Worm (Caenorhabditis elegans) whole organism, L4/young adult: Measurements from ENCODE around the gene ilkp-1.

Experiments
- W03F9.2 ChIP-seq: fragments of 150-350 bp; optimal IDR thresholded peaks from 2 replicates; lab custom pipeline; 2014; ENCODE audit warnings: missing biosample characterization, missing genetic modification characterization
- dao-5 ChIP-seq: sonication (generic microtip); optimal IDR thresholded peaks from 2 replicates; lab custom pipeline; 2016; ENCODE audit warnings: missing genotype, missing genetic modification characterization, moderate library complexity, missing compliant biosample characterization
- him-1 ChIP-seq: sonication (generic microtip); optimal IDR thresholded peaks from 2 replicates; lab custom pipeline; 2016; ENCODE audit warnings: missing genotype, missing genetic modification reagents, missing genetic modification characterization, missing compliant biosample characterization

Gene ilkp-1

ce11 chrII:11064191-11064695, 14.2 kb downstream of the ilkp-1 start:
- TF ChIP-seq dao-5 (tag; lab: Kevin White, UChicago) (no peak), him-1 (tag; lab: Kevin White, UChicago) (no peak), W03F9.2 (no peak)

- TF ChIP-seq W03F9.2, result no peak
- TF ChIP-seq him-1 (tag; lab: Kevin White, UChicago), result no peak
- no peak for TF ChIP-seq dao-5 (tag; lab: Kevin White, UChicago)
Observed at ce11 chrII:11072565-11072964, 22.5 kb downstream of the ilkp-1 start.

- no peak for TF ChIP-seq dao-5 (tag; lab: Kevin White, UChicago)
- no peak for TF ChIP-seq him-1 (tag; lab: Kevin White, UChicago)
- no peak for TF ChIP-seq W03F9.2
Observed at ce11 chrII:11076550-11076949, 26.5 kb downstream of the ilkp-1 start.

DNA sequence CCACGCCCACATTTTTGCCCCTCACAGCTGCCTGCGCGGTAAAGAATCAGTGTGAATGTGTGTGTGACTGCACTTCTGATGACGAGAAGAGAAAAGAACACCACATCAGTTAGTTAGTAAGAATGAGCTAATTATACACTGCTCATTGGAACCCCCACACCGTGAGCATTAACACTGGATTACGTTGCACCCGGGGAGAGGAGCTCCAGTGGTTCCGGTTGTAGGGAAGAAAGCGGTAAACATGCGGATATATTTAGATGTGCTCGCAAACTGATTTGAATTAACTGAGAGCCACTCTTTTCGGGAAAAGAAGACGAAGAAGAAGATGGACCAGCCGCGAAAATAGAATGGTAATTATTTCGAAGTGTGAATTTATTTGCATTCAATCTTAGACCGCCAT, 36.7 kb downstream of the ilkp-1 start:
- TF ChIP-seq W03F9.2 (no peak), him-1 (tag; lab: Kevin White, UChicago) (no peak), dao-5 (tag; lab: Kevin White, UChicago) (no peak)

- TF ChIP-seq W03F9.2 (no peak), him-1 (tag; lab: Kevin White, UChicago) (no peak), dao-5 (tag; lab: Kevin White, UChicago) (no peak)
Observed at ce11 chrII:11088137-11088536, 38.1 kb downstream of the ilkp-1 start.

- TF ChIP-seq W03F9.2, result no peak
- TF ChIP-seq dao-5 (tag; lab: Kevin White, UChicago), result no peak
- no peak for TF ChIP-seq him-1 (tag; lab: Kevin White, UChicago)
Observed at ce11 chrII:11089356-11089755, 39.3 kb downstream of the ilkp-1 start, which contains the start of gene unc-53. Gene unc-53 (minus strand): TSS chrII:11089456.

DNA sequence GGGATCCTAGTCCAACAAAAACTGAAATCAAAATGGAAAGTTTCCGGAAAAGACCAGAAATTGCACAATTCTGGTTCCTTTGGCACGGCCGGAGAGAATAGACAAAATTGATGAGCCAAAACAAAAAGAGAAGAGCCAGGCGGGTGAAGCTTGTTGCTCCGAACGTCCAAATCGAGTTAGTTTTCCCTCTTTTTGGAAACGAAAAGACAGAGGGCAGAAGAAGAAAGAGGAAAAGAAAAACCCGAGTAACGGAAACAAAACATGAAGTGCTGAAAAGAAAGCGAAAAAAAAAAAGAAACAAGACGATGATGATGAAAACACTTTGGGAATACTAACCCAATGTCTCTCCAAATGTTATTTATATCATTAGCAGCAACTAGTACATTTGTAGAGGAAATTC, 41.5 kb downstream of the ilkp-1 start:
- no peak for TF ChIP-seq him-1 (tag; lab: Kevin White, UChicago)
- TF ChIP-seq W03F9.2, result no peak
- TF ChIP-seq dao-5 (tag; lab: Kevin White, UChicago), result no peak

DNA sequence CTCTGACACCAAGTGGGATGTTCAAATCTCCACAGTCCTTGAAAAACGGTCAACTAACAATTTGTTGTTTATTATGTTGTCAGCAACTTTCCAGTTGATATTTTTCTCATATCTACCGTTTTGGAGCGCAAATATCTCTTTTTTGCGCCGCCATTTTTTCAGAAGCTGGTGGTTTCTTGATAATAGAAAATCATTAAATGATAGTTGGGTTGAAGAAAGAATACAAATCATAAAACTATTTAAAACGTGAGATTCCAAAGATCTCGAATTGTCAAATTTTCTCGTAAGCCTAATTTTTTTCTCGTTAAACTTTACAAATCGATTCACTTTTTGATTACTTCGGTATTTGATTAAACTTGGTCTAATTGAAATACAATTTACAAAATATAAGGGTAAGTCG, 42.4 kb downstream of the ilkp-1 start, which contains the start of gene rpl-42:
TSS of gene rpl-42 (plus strand) at position 301 of the 400 bp plus-strand sequence.
- no peak for TF ChIP-seq W03F9.2
- TF ChIP-seq dao-5 (tag; lab: Kevin White, UChicago), result no peak
- TF ChIP-seq him-1 (tag; lab: Kevin White, UChicago), result no peak

ce11 chrII:11094431-11094830, 44.4 kb downstream of the ilkp-1 start:
- TF ChIP-seq dao-5 (tag; lab: Kevin White, UChicago), result no peak
- no peak for TF ChIP-seq W03F9.2
- TF ChIP-seq him-1 (tag; lab: Kevin White, UChicago), result no peak

- TF ChIP-seq dao-5 (tag; lab: Kevin White, UChicago) (no peak), W03F9.2 (no peak), him-1 (tag; lab: Kevin White, UChicago) (no peak)
Observed at ce11 chrII:11096233-11096632, 46.2 kb downstream of the ilkp-1 start, which contains the start of gene nbs-1. Gene nbs-1 (minus strand): TSS chrII:11096478.

ce11 chrII:11097154-11097887, 47.3 kb downstream of the ilkp-1 start, which contains the start of the genes rpl-36.A and nuo-1:
Gene rpl-36.A (minus strand): TSS chrII:11097204.
Gene nuo-1 (plus strand): TSS chrII:11097837.
- TF ChIP-seq dao-5 (tag; lab: Kevin White, UChicago) (no peak), him-1 (tag; lab: Kevin White, UChicago) (peak; percentile 28), W03F9.2 (peak; percentile 87)

ce11 chrII:11099841-11100240, 49.8 kb downstream of the ilkp-1 start, which contains the start of gene C09H10.4:
Gene C09H10.4 (plus strand): TSS chrII:11100141.
- no peak for TF ChIP-seq W03F9.2
- TF ChIP-seq dao-5 (tag; lab: Kevin White, UChicago), result no peak
- no peak for TF ChIP-seq him-1 (tag; lab: Kevin White, UChicago)

ce11 chrII:11101171-11101570, 51.1 kb downstream of the ilkp-1 start:
- TF ChIP-seq W03F9.2, result no peak
- TF ChIP-seq dao-5 (tag; lab: Kevin White, UChicago), result no peak
- TF ChIP-seq him-1 (tag; lab: Kevin White, UChicago), result no peak

DNA sequence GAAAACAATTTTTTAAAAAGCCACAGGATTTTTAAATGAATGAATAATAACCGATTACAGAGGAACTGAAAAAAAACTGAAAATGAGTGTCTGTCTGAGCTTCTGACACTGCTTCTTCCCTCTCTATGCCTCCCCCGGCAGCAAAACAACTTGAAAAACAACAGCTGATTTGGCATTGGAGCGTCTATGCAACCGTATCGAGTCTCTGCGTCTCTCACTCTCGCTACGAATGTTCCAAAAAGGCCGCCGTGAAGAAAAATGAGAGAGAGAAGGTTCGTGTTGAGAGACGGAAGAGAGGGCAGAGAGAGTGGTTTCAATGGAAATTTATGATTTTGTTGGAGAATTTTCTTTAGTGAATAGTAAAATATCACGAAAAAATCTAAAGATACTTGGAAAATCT, 53.0 kb downstream of the ilkp-1 start:
- TF ChIP-seq dao-5 (tag; lab: Kevin White, UChicago) (no peak), him-1 (tag; lab: Kevin White, UChicago) (no peak), W03F9.2 (peak; percentile 64)
